Worm (Caenorhabditis elegans) whole organism, young adult: ENCODE data around the gene nhr-88.

Experiments
- B0035.1 ChIP-seq: sonication (generic microtip); optimal IDR thresholded peaks from 2 replicates; lab custom pipeline; 2016; ENCODE audit warnings: missing genetic modification characterization, mild to moderate bottlenecking, missing compliant biosample characterization, missing genotype, missing genetic modification reagents
- B0261.1 ChIP-seq: sonication (generic microtip); optimal IDR thresholded peaks from 2 replicates; lab custom pipeline; 2016; ENCODE audit warnings: mild to moderate bottlenecking, missing genetic modification characterization, moderate library complexity, missing compliant biosample characterization
- B0336.3 ChIP-seq: fragments of 200-800 bp; sonication (Bioruptor generic); IDR thresholded peaks from 2 replicates; pipeline ENCODE4 v1.3.6; 2022; ENCODE audit warnings: missing genetic modification characterization, missing compliant biosample characterization
- D2030.7 ChIP-seq: fragments of 200-800 bp; sonication (Bioruptor generic); IDR thresholded peaks from 2 replicates; pipeline ENCODE4 v1.3.6; 2022; ENCODE audit warnings: missing genetic modification reagents, missing genetic modification characterization, missing compliant biosample characterization
- F22D6.2 ChIP-seq: sonication (generic microtip); optimal IDR thresholded peaks from 2 replicates; lab custom pipeline; 2016; ENCODE audit warnings: mild to moderate bottlenecking, missing genetic modification characterization, missing compliant biosample characterization
- F33H1.4 ChIP-seq: fragments of 200-800 bp; sonication (Bioruptor generic); IDR thresholded peaks from 2 replicates; pipeline ENCODE4 v1.3.6; 2022; ENCODE audit warnings: missing genetic modification reagents, missing genetic modification characterization, missing compliant biosample characterization
- F37B4.10 ChIP-seq: fragments of 200-800 bp; sonication (Bioruptor generic); IDR thresholded peaks from 2 replicates; pipeline ENCODE4 v1.3.6; 2022; ENCODE audit warnings: missing genetic modification characterization, missing compliant biosample characterization
- K11D2.4 ChIP-seq: fragments of 200-800 bp; sonication (Bioruptor generic); IDR thresholded peaks from 2 replicates; pipeline ENCODE4 v1.3.6; 2022; ENCODE audit warnings: missing genetic modification reagents, missing genetic modification characterization, missing compliant biosample characterization
- Y56A3A.18 ChIP-seq: fragments of 200-800 bp; sonication (Bioruptor generic); IDR thresholded peaks from 2 replicates; pipeline ENCODE4 v1.3.6; 2022; ENCODE audit warnings: missing genetic modification reagents, missing genetic modification characterization, missing compliant biosample characterization
- Y67H2A.10 ChIP-seq: fragments of 200-800 bp; sonication (Bioruptor generic); conservative IDR thresholded peaks from 2 replicates; pipeline ENCODE4 v1.3.6; 2022; ENCODE audit warnings: missing genetic modification reagents, missing genetic modification characterization, missing compliant biosample characterization
- Y95B8A.8 ChIP-seq: fragments of 200-800 bp; sonication (Bioruptor generic); IDR thresholded peaks from 2 replicates; pipeline ENCODE4 v1.3.6; 2022; ENCODE audit warnings: missing genetic modification reagents, missing genetic modification characterization, missing compliant biosample characterization
- ZK185.1 ChIP-seq: sonication (generic microtip); optimal IDR thresholded peaks from 2 replicates; lab custom pipeline; 2016; ENCODE audit warnings: mild to moderate bottlenecking, missing genetic modification characterization, missing compliant biosample characterization; ENCODE audit not compliant: poor library complexity, severe bottlenecking
- ama-1 ChIP-seq, 3 experiments: fragments of 150-350 bp in 1 of 3; sonication (generic microtip) in 2 of 3; optimal IDR thresholded peaks; 2 replicates each; lab custom pipeline; 2014 to 2018; ENCODE audit warnings: missing biosample characterization in 2 of 3, missing genetic modification characterization in 2 of 3, missing genetic modification reagents in 2 of 3
- aptf-3 ChIP-seq: fragments of 200-800 bp; sonication (Bioruptor generic); IDR thresholded peaks from 2 replicates; pipeline ENCODE4 v1.3.6; 2022; ENCODE audit warnings: missing genetic modification characterization, missing compliant biosample characterization
- atf-7 ChIP-seq: sonication (generic microtip); optimal IDR thresholded peaks from 2 replicates; lab custom pipeline; 2017; ENCODE audit warnings: mild to moderate bottlenecking, missing genetic modification characterization, missing compliant biosample characterization
- attf-5 ChIP-seq: fragments of 200-800 bp; sonication (Bioruptor generic); optimal IDR thresholded peaks from 2 replicates; lab custom pipeline; 2018; ENCODE audit warnings: mild to moderate bottlenecking, missing genetic modification characterization, missing compliant biosample characterization
- ccch-3 ChIP-seq: fragments of 200-800 bp; sonication (Bioruptor generic); optimal IDR thresholded peaks from 2 replicates; lab custom pipeline; 2018; ENCODE audit warnings: mild to moderate bottlenecking, missing genetic modification characterization, missing compliant biosample characterization
- cebp-2 ChIP-seq: fragments of 200-800 bp; sonication (Bioruptor generic); IDR thresholded peaks from 2 replicates; pipeline ENCODE4 v1.3.6; 2022; ENCODE audit warnings: missing genetic modification characterization, missing compliant biosample characterization
- ceh-58 ChIP-seq: fragments of 200-800 bp; sonication (Bioruptor generic); IDR thresholded peaks from 2 replicates; pipeline ENCODE4 v1.3.6; 2022; ENCODE audit warnings: missing genetic modification characterization, missing compliant biosample characterization
- dpff-1 ChIP-seq: sonication (generic microtip); optimal IDR thresholded peaks from 2 replicates; lab custom pipeline; 2017; ENCODE audit warnings: mild to moderate bottlenecking, missing genetic modification characterization, missing compliant biosample characterization
- efl-1 ChIP-seq: fragments of 150-350 bp; optimal IDR thresholded peaks from 2 replicates; lab custom pipeline; 2014; ENCODE audit warnings: missing biosample characterization, missing genetic modification reagents, missing genetic modification characterization
- egl-18 ChIP-seq: fragments of 200-800 bp; sonication (Bioruptor generic); IDR thresholded peaks from 2 replicates; pipeline ENCODE4 v1.3.6; 2022; ENCODE audit warnings: missing genetic modification reagents, missing genetic modification characterization, missing compliant biosample characterization
- ets-4 ChIP-seq: fragments of 200-800 bp; sonication (Bioruptor generic); optimal IDR thresholded peaks from 2 replicates; lab custom pipeline; 2018; ENCODE audit warnings: mild to moderate bottlenecking, missing genetic modification characterization, missing compliant biosample characterization
- fkh-3 ChIP-seq: sonication (generic microtip); optimal IDR thresholded peaks from 2 replicates; lab custom pipeline; 2016; ENCODE audit warnings: mild to moderate bottlenecking, missing genetic modification characterization, missing compliant biosample characterization
- him-1 ChIP-seq: sonication (generic microtip); optimal IDR thresholded peaks from 2 replicates; lab custom pipeline; 2016; ENCODE audit warnings: missing genotype, missing genetic modification reagents, missing genetic modification characterization, missing compliant biosample characterization
- hrde-1 ChIP-seq: sonication (generic microtip); optimal IDR thresholded peaks from 2 replicates; lab custom pipeline; 2016; ENCODE audit warnings: missing genetic modification characterization, mild to moderate bottlenecking, missing compliant biosample characterization, moderate library complexity, missing genotype, missing genetic modification reagents, borderline replicate concordance
- madf-3 ChIP-seq: fragments of 200-800 bp; sonication (Bioruptor generic); IDR thresholded peaks from 2 replicates; pipeline ENCODE4 v1.3.6; 2022; ENCODE audit warnings: missing genetic modification reagents, missing genetic modification characterization, missing compliant biosample characterization
- mcd-1 ChIP-seq: fragments of 200-800 bp; sonication (Bioruptor generic); IDR thresholded peaks from 2 replicates; pipeline ENCODE4 v1.3.6; 2022; ENCODE audit warnings: missing genetic modification reagents, missing genetic modification characterization, missing compliant biosample characterization
- nfya-2 ChIP-seq: fragments of 200-800 bp; sonication (Bioruptor generic); IDR thresholded peaks from 2 replicates; pipeline ENCODE4 v1.3.6; 2022; ENCODE audit warnings: missing genetic modification reagents, missing genetic modification characterization, missing compliant biosample characterization
- nhr-120 ChIP-seq: fragments of 200-800 bp; sonication (Bioruptor generic); IDR thresholded peaks from 2 replicates; pipeline ENCODE4 v1.3.6; 2022; ENCODE audit warnings: missing genetic modification characterization, missing compliant biosample characterization
- nhr-80 ChIP-seq: sonication (generic microtip); optimal IDR thresholded peaks from 2 replicates; lab custom pipeline; 2016; ENCODE audit warnings: missing genetic modification characterization, missing compliant biosample characterization
- rcor-1 ChIP-seq: fragments of 200-800 bp; sonication (Bioruptor generic); IDR thresholded peaks from 2 replicates; pipeline ENCODE4 v1.3.6; 2022; ENCODE audit warnings: missing genetic modification reagents, missing genetic modification characterization, missing compliant biosample characterization
- repo-1 ChIP-seq: sonication (generic microtip); optimal IDR thresholded peaks from 2 replicates; lab custom pipeline; 2017; ENCODE audit warnings: mild to moderate bottlenecking, missing genetic modification characterization, missing compliant biosample characterization
- sdz-38 ChIP-seq: sonication (generic microtip); optimal IDR thresholded peaks from 2 replicates; lab custom pipeline; 2016; ENCODE audit warnings: missing genotype, missing genetic modification characterization, missing compliant biosample characterization
- sea-2 ChIP-seq: fragments of 200-800 bp; sonication (Bioruptor generic); IDR thresholded peaks from 2 replicates; pipeline ENCODE4 v1.3.6; 2022; ENCODE audit warnings: missing genetic modification characterization, missing compliant biosample characterization
- snpc-1.3 ChIP-seq: sonication (generic microtip); optimal IDR thresholded peaks from 2 replicates; lab custom pipeline; 2017; ENCODE audit warnings: missing genetic modification characterization, mild to moderate bottlenecking, missing compliant biosample characterization, antibody characterized with exemption, moderate library complexity, missing genotype, missing genetic modification reagents; ENCODE audit not compliant: insufficient read depth
- snpc-4 ChIP-seq, 5 experiments: fragments of 150-350 bp in 1 of 5; sonication (generic microtip) in 4 of 5; optimal IDR thresholded peaks; 2 replicates each; lab custom pipeline; 2014 to 2018; ENCODE audit warnings: missing genetic modification characterization in 5 of 5, missing biosample characterization in 3 of 5, antibody characterized with exemption in 2 of 5, mild to moderate bottlenecking in 2 of 5, missing compliant biosample characterization in 2 of 5, missing genotype in 2 of 5, moderate library complexity in 2 of 5, missing genetic modification reagents in 1 of 5
- xnd-1 ChIP-seq: sonication (generic microtip); optimal IDR thresholded peaks from 2 replicates; lab custom pipeline; 2016; ENCODE audit warnings: missing genotype, missing genetic modification reagents, missing genetic modification characterization, missing compliant biosample characterization
- zfh-2 ChIP-seq: fragments of 200-800 bp; sonication (Bioruptor generic); conservative IDR thresholded peaks from 2 replicates; pipeline ENCODE4 v1.3.6; 2022; ENCODE audit warnings: missing genetic modification reagents, missing genetic modification characterization, missing compliant biosample characterization
- ztf-22 ChIP-seq: fragments of 200-800 bp; sonication (Bioruptor generic); optimal IDR thresholded peaks from 2 replicates; lab custom pipeline; 2018; ENCODE audit warnings: mild to moderate bottlenecking, missing genetic modification characterization, moderate library complexity, missing compliant biosample characterization

Gene nhr-88

ce11 chrII:3003667-3004066 lies 27.2 kb downstream of the nhr-88 start, which contains the start of gene lido-11:
Gene lido-11 (plus strand): TSS chrII:3003967.
- TF ChIP-seq atf-7 (tag; lab: Kevin White, UChicago) (no peak), sdz-38 (tag; lab: Kevin White, UChicago) (no peak), Y56A3A.18 (GFP tag; lab: Robert Waterston, UW) (no peak), ccch-3 (GFP tag; lab: Kevin White, UChicago) (no peak), ztf-22 (no peak), Y95B8A.8 (GFP tag; lab: Robert Waterston, UW) (no peak), snpc-4 (GFP tag; optimal IDR thresholded peaks at IDR 0.05; lab: Kevin White, UChicago) (no peak), snpc-4 (tag; optimal IDR thresholded peaks at IDR 0.05; lab: Kevin White, UChicago) (no peak), F33H1.4 (GFP tag; lab: Robert Waterston, UW) (no peak), ama-1 (optimal IDR thresholded peaks at IDR 0.05; lab: Kevin White, UChicago) (no peak), ama-1 (GFP tag; optimal IDR thresholded peaks at IDR 0.05; lab: Kevin White, UChicago) (no peak), mcd-1 (no peak), cebp-2 (GFP tag; lab: Robert Waterston, UW) (no peak), nhr-80 (tag; lab: Kevin White, UChicago) (no peak), hrde-1 (tag; lab: Kevin White, UChicago) (no peak), D2030.7 (GFP tag; lab: Robert Waterston, UW) (no peak), aptf-3 (no peak), attf-5 (GFP tag; lab: Kevin White, UChicago) (no peak), ceh-58 (GFP tag; lab: Robert Waterston, UW) (no peak), snpc-1.3 (tag; lab: Kevin White, UChicago) (no peak)

- TF ChIP-seq efl-1 (GFP tag; lab: Kevin White, UChicago): no peak
- TF ChIP-seq dpff-1 (tag; lab: Kevin White, UChicago): no peak
These were observed 29.1 kb downstream of the nhr-88 start, which contains the start of gene lido-12 for ce11 chrII:3005499-3005898. Gene lido-12 (plus strand): TSS chrII:3005799.

- TF ChIP-seq ZK185.1 (tag; lab: Kevin White, UChicago) (no peak), zfh-2 (GFP tag; lab: Robert Waterston, UW) (no peak), F22D6.2 (tag; lab: Kevin White, UChicago) (no peak), attf-5 (GFP tag; lab: Kevin White, UChicago) (no peak), nhr-120 (no peak), B0261.1 (tag; lab: Kevin White, UChicago) (no peak), ets-4 (GFP tag; lab: Kevin White, UChicago) (no peak), nfya-2 (GFP tag; lab: Robert Waterston, UW) (no peak), repo-1 (no peak), snpc-1.3 (tag; lab: Kevin White, UChicago) (no peak), B0336.3 (GFP tag; lab: Robert Waterston, UW) (no peak), Y67H2A.10 (no peak), sea-2 (no peak), dpff-1 (tag; lab: Kevin White, UChicago) (no peak)
These were observed 32.0 kb downstream of the nhr-88 start, which contains the start of gene sdz-5 for ce11 chrII:3008400-3008799. Gene sdz-5 (plus strand): TSS chrII:3008700.

ce11 chrII:3012133-3012532 lies 35.7 kb downstream of the nhr-88 start, which contains the start of gene C41H7.9:
Gene C41H7.9 (minus strand): TSS chrII:3012233.
- no peak for TF ChIP-seq madf-3 (GFP tag; lab: Robert Waterston, UW)
- no peak for TF ChIP-seq snpc-1.3 (tag; lab: Kevin White, UChicago)
- no peak for TF ChIP-seq him-1 (tag; lab: Kevin White, UChicago)
- TF ChIP-seq ama-1 (optimal IDR thresholded peaks at IDR 0.05; lab: Kevin White, UChicago): no peak
- TF ChIP-seq ama-1 (GFP tag; optimal IDR thresholded peaks at IDR 0.05; lab: Kevin White, UChicago): no peak
- TF ChIP-seq egl-18 (GFP tag; lab: Robert Waterston, UW): no peak
- no peak for TF ChIP-seq xnd-1
- no peak for TF ChIP-seq F37B4.10 (GFP tag; lab: Robert Waterston, UW)
- no peak for TF ChIP-seq fkh-3 (tag; lab: Kevin White, UChicago)
- TF ChIP-seq rcor-1 (GFP tag; lab: Robert Waterston, UW): no peak
- TF ChIP-seq K11D2.4: no peak
- TF ChIP-seq B0035.1 (tag; lab: Kevin White, UChicago): no peak
- TF ChIP-seq Y67H2A.10: no peak
- TF ChIP-seq B0336.3 (GFP tag; lab: Robert Waterston, UW): no peak
